Worm (Caenorhabditis elegans) whole organism, mixed stage, embryonic: ENCODE measurements around the gene F42E8.1.

Source experiments
- M03D4.4 ChIP-seq: sonication (generic microtip); optimal IDR thresholded peaks from 2 replicates; lab custom pipeline; 2017; ENCODE audit warnings: mild to moderate bottlenecking, missing genetic modification characterization, missing compliant biosample characterization
- ces-1 ChIP-seq: fragments of 150-350 bp; optimal IDR thresholded peaks from 2 replicates; lab custom pipeline; 2014; ENCODE audit warnings: missing biosample characterization, missing genetic modification reagents, missing genetic modification characterization
- lin-13 ChIP-seq: fragments of 150-350 bp; optimal IDR thresholded peaks from 2 replicates; lab custom pipeline; 2014; ENCODE audit warnings: missing biosample characterization, missing genetic modification characterization
- lsy-2 ChIP-seq: fragments of 150-350 bp; optimal IDR thresholded peaks from 2 replicates; lab custom pipeline; 2014; ENCODE audit warnings: missing biosample characterization, missing genetic modification characterization
- nhr-12 ChIP-seq: fragments of 150-350 bp; optimal IDR thresholded peaks from 2 replicates; lab custom pipeline; 2014; ENCODE audit warnings: missing biosample characterization, missing genetic modification characterization
- nhr-28 ChIP-seq: fragments of 150-350 bp; optimal IDR thresholded peaks from 2 replicates; lab custom pipeline; 2014; ENCODE audit warnings: missing biosample characterization, missing genetic modification characterization
- snpc-4 ChIP-seq: fragments of 150-350 bp; optimal IDR thresholded peaks from 2 replicates; lab custom pipeline; 2014; ENCODE audit warnings: missing biosample characterization, missing genetic modification characterization
- unc-39 ChIP-seq: fragments of 150-350 bp; optimal IDR thresholded peaks from 2 replicates; lab custom pipeline; 2014; ENCODE audit warnings: missing biosample characterization, missing genetic modification characterization
- unc-62 ChIP-seq: fragments of 150-350 bp; optimal IDR thresholded peaks from 2 replicates; lab custom pipeline; 2014; ENCODE audit warnings: missing biosample characterization, missing genetic modification reagents, missing genetic modification characterization

ce11 chrV:13085227-13085640, 23.3 kb downstream of the F42E8.1 start:
- TF ChIP-seq nhr-12 (tag; lab: Kevin White, UChicago) (no peak), lsy-2 (tag; lab: Kevin White, UChicago) (no peak), ces-1 (no peak), M03D4.4 (tag; lab: Kevin White, UChicago) (no peak), lin-13 (tag; lab: Kevin White, UChicago) (no peak), unc-39 (tag; lab: Kevin White, UChicago) (no peak), nhr-28 (tag; lab: Kevin White, UChicago) (no peak), snpc-4 (tag; lab: Kevin White, UChicago) (no peak), unc-62 (GFP tag; lab: Kevin White, UChicago) (no peak)
